Worm (Caenorhabditis elegans) whole organism, young adult: ENCODE results near the gene atg-9.

ENCODE experiments used
- B0035.1 ChIP-seq: sonication (generic microtip); optimal IDR thresholded peaks from 2 replicates; lab custom pipeline; 2016; ENCODE audit warnings: missing genetic modification characterization, mild to moderate bottlenecking, missing compliant biosample characterization, missing genotype, missing genetic modification reagents
- B0261.1 ChIP-seq: sonication (generic microtip); optimal IDR thresholded peaks from 2 replicates; lab custom pipeline; 2016; ENCODE audit warnings: mild to moderate bottlenecking, missing genetic modification characterization, moderate library complexity, missing compliant biosample characterization
- B0336.3 ChIP-seq: fragments of 200-800 bp; sonication (Bioruptor generic); IDR thresholded peaks from 2 replicates; pipeline ENCODE4 v1.3.6; 2022; ENCODE audit warnings: missing genetic modification characterization, missing compliant biosample characterization
- C06A6.2 ChIP-seq: fragments of 200-800 bp; sonication (Bioruptor generic); conservative IDR thresholded peaks from 2 replicates; pipeline ENCODE4 v1.3.6; 2022; ENCODE audit warnings: missing genetic modification characterization, missing compliant biosample characterization
- F55B11.4 ChIP-seq: sonication (generic microtip); optimal IDR thresholded peaks from 2 replicates; lab custom pipeline; 2016; ENCODE audit warnings: missing compliant biosample characterization, missing genetic modification characterization, borderline replicate concordance; ENCODE audit not compliant: insufficient read depth
- F57A8.1 ChIP-seq: fragments of 200-800 bp; sonication (Bioruptor generic); optimal IDR thresholded peaks from 2 replicates; lab custom pipeline; 2018; ENCODE audit warnings: mild to moderate bottlenecking, missing genetic modification characterization, moderate library complexity, missing compliant biosample characterization
- F57C9.4 ChIP-seq: sonication (generic microtip); optimal IDR thresholded peaks from 2 replicates; lab custom pipeline; 2017; ENCODE audit warnings: mild to moderate bottlenecking, missing genetic modification characterization, missing compliant biosample characterization
- ama-1 ChIP-seq, 3 experiments: fragments of 150-350 bp in 1 of 3; sonication (generic microtip) in 2 of 3; optimal IDR thresholded peaks; 2 replicates each; lab custom pipeline; 2014 to 2018; ENCODE audit warnings: missing biosample characterization in 2 of 3, missing genetic modification characterization in 2 of 3, missing genetic modification reagents in 2 of 3
- atf-7 ChIP-seq: sonication (generic microtip); optimal IDR thresholded peaks from 2 replicates; lab custom pipeline; 2017; ENCODE audit warnings: mild to moderate bottlenecking, missing genetic modification characterization, missing compliant biosample characterization
- athp-1 ChIP-seq: sonication (generic microtip); optimal IDR thresholded peaks from 2 replicates; lab custom pipeline; 2017; ENCODE audit warnings: mild to moderate bottlenecking, missing genetic modification characterization, missing compliant biosample characterization
- bed-1 ChIP-seq: fragments of 200-800 bp; sonication (Bioruptor generic); IDR thresholded peaks from 2 replicates; pipeline ENCODE4 v1.3.6; 2022; ENCODE audit warnings: missing genetic modification reagents, missing genetic modification characterization, missing compliant biosample characterization
- cebp-2 ChIP-seq: fragments of 200-800 bp; sonication (Bioruptor generic); IDR thresholded peaks from 2 replicates; pipeline ENCODE4 v1.3.6; 2022; ENCODE audit warnings: missing genetic modification characterization, missing compliant biosample characterization
- ceh-79 ChIP-seq: sonication (generic microtip); optimal IDR thresholded peaks from 2 replicates; lab custom pipeline; 2017; ENCODE audit warnings: mild to moderate bottlenecking, missing genetic modification characterization, missing compliant biosample characterization
- ceh-91 ChIP-seq: fragments of 200-800 bp; sonication (Bioruptor generic); IDR thresholded peaks from 2 replicates; pipeline ENCODE4 v1.3.6; 2022; ENCODE audit warnings: missing genetic modification reagents, missing genetic modification characterization, missing compliant biosample characterization
- die-1 ChIP-seq: sonication (generic microtip); optimal IDR thresholded peaks from 2 replicates; lab custom pipeline; 2016; ENCODE audit warnings: missing genotype, mild to moderate bottlenecking, missing genetic modification characterization, missing compliant biosample characterization
- egl-18 ChIP-seq: fragments of 200-800 bp; sonication (Bioruptor generic); IDR thresholded peaks from 2 replicates; pipeline ENCODE4 v1.3.6; 2022; ENCODE audit warnings: missing genetic modification reagents, missing genetic modification characterization, missing compliant biosample characterization
- egl-44 ChIP-seq: fragments of 200-800 bp; sonication (Bioruptor generic); IDR thresholded peaks from 2 replicates; pipeline ENCODE4 v1.3.6; 2022; ENCODE audit warnings: missing genetic modification reagents, missing genetic modification characterization, missing compliant biosample characterization
- egrh-3 ChIP-seq: fragments of 200-800 bp; sonication (Bioruptor generic); IDR thresholded peaks from 2 replicates; pipeline ENCODE4 v1.3.6; 2022; ENCODE audit warnings: missing genetic modification reagents, missing genetic modification characterization, missing compliant biosample characterization
- hlh-12 ChIP-seq: sonication (generic microtip); optimal IDR thresholded peaks from 2 replicates; lab custom pipeline; 2016; ENCODE audit warnings: missing genetic modification characterization, missing compliant biosample characterization
- hlh-26 ChIP-seq: fragments of 200-800 bp; sonication (Bioruptor generic); conservative IDR thresholded peaks from 2 replicates; pipeline ENCODE4 v1.3.6; 2022; ENCODE audit warnings: missing genetic modification reagents, missing genetic modification characterization, missing compliant biosample characterization
- hmg-1.2 ChIP-seq: fragments of 200-800 bp; sonication (Bioruptor generic); IDR thresholded peaks from 2 replicates; pipeline ENCODE4 v1.3.6; 2022; ENCODE audit warnings: missing genetic modification reagents, missing genetic modification characterization, missing compliant biosample characterization
- lag-1 ChIP-seq: fragments of 200-800 bp; sonication (Bioruptor generic); IDR thresholded peaks from 2 replicates; pipeline ENCODE4 v1.3.6; 2022; ENCODE audit warnings: missing genetic modification reagents, missing genetic modification characterization, missing compliant biosample characterization
- let-607 ChIP-seq, 2 experiments: fragments of 200-800 bp in 1 of 2; sonication (Bioruptor generic) in 1 of 2; sonication (generic microtip) in 1 of 2; optimal IDR thresholded peaks; 2 replicates each; lab custom pipeline; 2016 to 2018; ENCODE audit warnings: mild to moderate bottlenecking in 2 of 2, missing compliant biosample characterization in 2 of 2, missing genetic modification characterization in 2 of 2, moderate library complexity in 2 of 2, missing genotype in 1 of 2
- lin-26 ChIP-seq: fragments of 200-800 bp; sonication (Bioruptor generic); IDR thresholded peaks from 2 replicates; pipeline ENCODE4 v1.3.6; 2022; ENCODE audit warnings: missing genetic modification reagents, missing genetic modification characterization, missing compliant biosample characterization
- lin-54 ChIP-seq: fragments of 200-800 bp; sonication (Bioruptor generic); optimal IDR thresholded peaks from 2 replicates; lab custom pipeline; 2018; ENCODE audit warnings: mild to moderate bottlenecking, missing genetic modification characterization, missing compliant biosample characterization
- lsy-27 ChIP-seq: sonication (generic microtip); optimal IDR thresholded peaks from 2 replicates; lab custom pipeline; 2017; ENCODE audit warnings: missing genetic modification characterization, mild to moderate bottlenecking, missing compliant biosample characterization, antibody characterized with exemption, missing genotype, borderline replicate concordance; ENCODE audit not compliant: insufficient read depth
- madf-6 ChIP-seq: fragments of 200-800 bp; sonication (Bioruptor generic); IDR thresholded peaks from 2 replicates; pipeline ENCODE4 v1.3.6; 2022; ENCODE audit warnings: missing genetic modification reagents, missing genetic modification characterization, missing compliant biosample characterization
- nhr-27 ChIP-seq: fragments of 200-800 bp; sonication (Bioruptor generic); optimal IDR thresholded peaks from 2 replicates; lab custom pipeline; 2018; ENCODE audit warnings: mild to moderate bottlenecking, missing genetic modification characterization, moderate library complexity, missing compliant biosample characterization
- nhr-80 ChIP-seq: sonication (generic microtip); optimal IDR thresholded peaks from 2 replicates; lab custom pipeline; 2016; ENCODE audit warnings: missing genetic modification characterization, missing compliant biosample characterization
- pha-4 ChIP-seq: fragments of 150-350 bp; sonication (generic microtip); optimal IDR thresholded peaks from 2 replicates; lab custom pipeline; 2014; ENCODE audit warnings: missing biosample characterization, missing genetic modification reagents, missing genetic modification characterization
- rec-8 ChIP-seq, 2 experiments: sonication (generic microtip); optimal IDR thresholded peaks; 2 replicates each; lab custom pipeline; 2016; ENCODE audit warnings: mild to moderate bottlenecking in 2 of 2, missing genetic modification characterization in 2 of 2, missing genetic modification reagents in 2 of 2, missing genotype in 2 of 2, missing biosample characterization in 1 of 2, missing compliant biosample characterization in 1 of 2, moderate library complexity in 1 of 2
- repo-1 ChIP-seq: sonication (generic microtip); optimal IDR thresholded peaks from 2 replicates; lab custom pipeline; 2017; ENCODE audit warnings: mild to moderate bottlenecking, missing genetic modification characterization, missing compliant biosample characterization
- snpc-1.3 ChIP-seq: sonication (generic microtip); optimal IDR thresholded peaks from 2 replicates; lab custom pipeline; 2017; ENCODE audit warnings: missing genetic modification characterization, mild to moderate bottlenecking, missing compliant biosample characterization, antibody characterized with exemption, moderate library complexity, missing genotype, missing genetic modification reagents; ENCODE audit not compliant: insufficient read depth
- snpc-4 ChIP-seq, 5 experiments: fragments of 150-350 bp in 1 of 5; sonication (generic microtip) in 4 of 5; optimal IDR thresholded peaks; 2 replicates each; lab custom pipeline; 2014 to 2018; ENCODE audit warnings: missing genetic modification characterization in 5 of 5, missing biosample characterization in 3 of 5, antibody characterized with exemption in 2 of 5, mild to moderate bottlenecking in 2 of 5, missing compliant biosample characterization in 2 of 5, missing genotype in 2 of 5, moderate library complexity in 2 of 5, missing genetic modification reagents in 1 of 5
- sptf-2 ChIP-seq: fragments of 200-800 bp; sonication (Bioruptor generic); optimal IDR thresholded peaks from 2 replicates; lab custom pipeline; 2018; ENCODE audit warnings: mild to moderate bottlenecking, missing genetic modification characterization, missing compliant biosample characterization
- tbx-9 ChIP-seq: sonication (generic microtip); optimal IDR thresholded peaks from 2 replicates; lab custom pipeline; 2016; ENCODE audit warnings: borderline replicate concordance, missing genetic modification characterization, inconsistent platforms, missing compliant biosample characterization
- tlf-1 ChIP-seq: fragments of 200-800 bp; sonication (Bioruptor generic); optimal IDR thresholded peaks from 2 replicates; lab custom pipeline; 2018; ENCODE audit warnings: mild to moderate bottlenecking, missing genetic modification characterization, missing compliant biosample characterization
- zfh-2 ChIP-seq: fragments of 200-800 bp; sonication (Bioruptor generic); conservative IDR thresholded peaks from 2 replicates; pipeline ENCODE4 v1.3.6; 2022; ENCODE audit warnings: missing genetic modification reagents, missing genetic modification characterization, missing compliant biosample characterization
- zim-3 ChIP-seq: sonication (generic microtip); optimal IDR thresholded peaks from 2 replicates; lab custom pipeline; 2017; ENCODE audit warnings: mild to moderate bottlenecking, missing genetic modification characterization, moderate library complexity, missing compliant biosample characterization
- ztf-22 ChIP-seq: fragments of 200-800 bp; sonication (Bioruptor generic); optimal IDR thresholded peaks from 2 replicates; lab custom pipeline; 2018; ENCODE audit warnings: mild to moderate bottlenecking, missing genetic modification characterization, moderate library complexity, missing compliant biosample characterization

atg-9 gene

DNA sequence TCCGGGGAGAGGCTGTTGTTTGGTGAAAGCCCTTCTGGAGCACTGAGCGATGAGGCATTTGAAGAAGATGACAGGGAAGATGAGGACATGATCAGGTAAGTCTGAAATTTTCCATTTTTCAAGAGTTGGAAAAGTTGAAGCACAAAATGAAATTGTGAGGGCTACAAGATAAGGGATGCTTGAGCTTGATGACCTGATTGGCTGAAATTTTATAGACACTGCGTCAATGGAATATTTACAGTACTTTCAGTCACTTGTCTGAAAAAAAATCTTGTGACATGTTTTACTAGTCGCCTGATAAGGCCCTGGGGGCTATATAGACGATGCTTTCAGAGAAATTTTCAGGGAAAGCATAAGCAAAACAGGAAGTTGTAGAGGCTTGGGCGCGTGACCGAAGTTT lies 12.8 kb upstream of the atg-9 start, which contains the start of gene dmd-8:
TSS of gene dmd-8 (minus strand) at position 101 of the 400 bp plus-strand sequence.
- TF ChIP-seq ceh-79 (tag; lab: Kevin White, UChicago) (no peak), tlf-1 (GFP tag; lab: Kevin White, UChicago) (no peak), sptf-2 (no peak), ztf-22 (GFP tag; lab: Kevin White, UChicago) (no peak), repo-1 (tag; lab: Kevin White, UChicago) (no peak), nhr-27 (tag; lab: Kevin White, UChicago) (no peak), B0336.3 (GFP tag; lab: Robert Waterston, UW) (no peak), madf-6 (GFP tag; lab: Robert Waterston, UW) (no peak), C06A6.2 (GFP tag; lab: Robert Waterston, UW) (no peak), snpc-4 (GFP tag; optimal IDR thresholded peaks at IDR 0.05; lab: Kevin White, UChicago) (no peak), snpc-4 (tag; optimal IDR thresholded peaks at IDR 0.05; lab: Kevin White, UChicago) (no peak), pha-4 (tag; lab: Kevin White, UChicago) (no peak), tbx-9 (tag; lab: Kevin White, UChicago) (no peak), F57C9.4 (tag; lab: Kevin White, UChicago) (no peak)

DNA sequence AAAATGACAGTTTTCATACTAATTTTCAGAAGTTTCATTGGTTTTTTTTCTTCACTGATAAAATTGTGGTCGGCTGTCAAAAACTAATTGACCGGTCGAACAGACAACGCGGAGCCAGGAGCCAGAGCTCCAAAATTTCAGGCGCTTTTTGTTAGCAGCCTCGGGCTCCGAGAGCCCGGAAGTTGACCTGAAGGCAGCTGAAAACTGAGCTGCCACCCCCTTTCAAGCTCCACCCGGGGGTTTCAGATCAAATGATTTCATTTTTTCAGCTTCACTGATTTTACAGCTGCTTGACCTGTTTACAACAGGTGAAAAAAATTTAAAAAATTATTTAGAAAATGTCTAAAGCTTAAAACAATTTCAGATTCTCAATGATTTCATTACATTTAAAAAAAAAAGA lies 6.8 kb upstream of the atg-9 start:
- TF ChIP-seq egrh-3 (GFP tag; lab: Robert Waterston, UW) (peak; percentile 31; the same call in 1 of the 2 replicates), egl-44 (GFP tag; lab: Robert Waterston, UW) (no peak), nhr-80 (peak; percentile 25), zfh-2 (GFP tag; lab: Robert Waterston, UW) (peak; percentile 64), lag-1 (GFP tag; lab: Robert Waterston, UW) (no peak)

DNA sequence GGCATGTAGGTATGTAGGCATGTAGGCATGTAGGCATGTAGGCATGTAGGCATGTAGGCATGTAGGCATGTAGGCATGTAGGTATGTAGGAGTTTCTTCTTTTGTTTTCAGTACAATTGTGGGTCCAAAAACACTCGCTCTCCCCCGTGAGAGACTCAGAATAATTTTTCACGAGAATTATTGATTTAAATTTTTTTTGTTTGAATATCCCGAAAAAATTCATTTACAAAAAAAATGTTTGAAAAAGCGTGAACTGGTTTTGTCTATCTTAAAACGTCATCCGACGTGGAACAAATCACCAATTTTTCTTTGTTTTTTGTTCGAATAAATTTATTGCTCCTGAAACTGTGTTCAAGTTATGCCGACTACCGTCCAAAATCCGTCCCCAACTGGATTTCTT lies 6.1 kb upstream of the atg-9 start, which contains the start of gene wago-10:
TSS of gene wago-10 (plus strand) at position 301 of the 400 bp plus-strand sequence.
- TF ChIP-seq athp-1: no peak
- TF ChIP-seq egl-18 (GFP tag; lab: Robert Waterston, UW): 0 out of 2 replicates have a peak, but pooled peaks have one; percentile 31
- TF ChIP-seq, all 124 proteins: peak for 1

DNA sequence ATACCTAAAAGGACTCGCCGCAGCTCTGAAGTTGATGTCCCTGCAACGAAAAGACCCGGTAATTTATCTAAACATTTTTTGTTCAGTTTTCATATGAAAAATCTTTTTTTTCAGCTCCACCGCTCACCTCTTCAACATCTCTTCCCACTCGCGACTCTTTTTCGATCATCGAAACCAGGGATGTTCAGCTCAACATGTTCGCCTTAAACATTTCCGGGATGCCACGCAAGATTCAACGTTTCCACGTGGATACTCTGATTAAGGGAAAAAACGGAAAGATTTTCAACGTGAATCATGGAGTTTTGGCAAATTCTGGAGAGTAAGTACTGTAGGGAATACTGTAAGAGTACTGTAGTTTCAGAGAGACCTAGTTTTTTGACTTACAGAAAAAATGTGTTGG lies 5.6 kb upstream of the atg-9 start:
- no peak for TF ChIP-seq bed-1 (GFP tag; lab: Robert Waterston, UW)
- no peak for TF ChIP-seq madf-6 (GFP tag; lab: Robert Waterston, UW)
- no peak for TF ChIP-seq let-607 (tag; optimal IDR thresholded peaks at IDR 0.05; lab: Kevin White, UChicago)
- TF ChIP-seq ama-1 (optimal IDR thresholded peaks at IDR 0.05; lab: Kevin White, UChicago): no peak
- TF ChIP-seq ama-1 (GFP tag; optimal IDR thresholded peaks at IDR 0.05; lab: Kevin White, UChicago): no peak
- TF ChIP-seq lin-26 (GFP tag; lab: Robert Waterston, UW): no peak
- TF ChIP-seq lin-54 (GFP tag; lab: Kevin White, UChicago): no peak
- no peak for TF ChIP-seq die-1 (tag; lab: Kevin White, UChicago)
- TF ChIP-seq F55B11.4 (tag; lab: Kevin White, UChicago): no peak
- TF ChIP-seq, all 124 proteins: peak for 0

DNA sequence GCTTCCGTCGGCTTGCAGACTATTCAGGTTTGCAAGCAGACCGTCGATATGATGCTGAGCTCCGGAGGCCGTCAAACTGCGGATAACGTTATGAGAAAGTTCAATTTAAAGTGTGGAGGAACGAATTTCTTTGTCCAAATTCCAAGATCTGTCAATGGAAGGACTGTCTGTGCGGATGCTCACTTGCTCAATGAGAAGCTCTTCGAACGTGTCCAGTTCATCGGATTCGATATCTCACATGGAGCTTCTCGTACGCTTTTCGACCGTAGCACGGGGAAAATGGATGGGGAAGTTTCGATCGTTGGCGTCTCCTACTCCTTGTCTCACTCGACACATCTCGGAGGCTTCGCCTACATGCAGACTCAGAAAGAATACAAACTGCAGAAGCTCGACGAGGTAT lies 3.2 kb upstream of the atg-9 start:
- TF ChIP-seq B0261.1 (tag; lab: Kevin White, UChicago): no peak
- TF ChIP-seq F57A8.1 (GFP tag; lab: Kevin White, UChicago): no peak
- TF ChIP-seq hlh-12 (tag; lab: Kevin White, UChicago): no peak
- no peak for TF ChIP-seq ceh-91 (GFP tag; lab: Robert Waterston, UW)
- no peak for TF ChIP-seq cebp-2 (GFP tag; lab: Robert Waterston, UW)
- no peak for TF ChIP-seq B0035.1 (tag; lab: Kevin White, UChicago)
- no peak for TF ChIP-seq zim-3 (tag; lab: Kevin White, UChicago)
- no peak for TF ChIP-seq atf-7 (tag; lab: Kevin White, UChicago)
- no peak for TF ChIP-seq lsy-27 (tag; lab: Kevin White, UChicago)
- no peak for TF ChIP-seq rec-8 (tag; optimal IDR thresholded peaks at IDR 0.05; lab: Kevin White, UChicago)
- TF ChIP-seq hlh-26: no peak
- no peak for TF ChIP-seq snpc-4 (GFP tag; optimal IDR thresholded peaks at IDR 0.05; lab: Kevin White, UChicago)
- no peak for TF ChIP-seq snpc-4 (tag; optimal IDR thresholded peaks at IDR 0.05; lab: Kevin White, UChicago)
- TF ChIP-seq snpc-1.3 (tag; lab: Kevin White, UChicago): no peak
- TF ChIP-seq F57C9.4 (tag; lab: Kevin White, UChicago): no peak
- TF ChIP-seq hmg-1.2 (GFP tag; lab: Robert Waterston, UW): no peak
